Fruit fly (Drosophila melanogaster) whole organism, wandering third instar larva: ENCODE data around the gene laf.
A peak's percentile ranks its signal among the peaks of the same experiment; 100 is the strongest.

Source experiments
- Abd-B ChIP-seq: fragments of >200 bp; optimal IDR thresholded peaks from 2 replicates; lab custom pipeline; 2017; ENCODE audit warnings: missing biosample characterization, missing genetic modification characterization
- CG32264 ChIP-seq: fragments of 200-800 bp; sonication (Bioruptor generic); optimal IDR thresholded peaks from 2 replicates; lab custom pipeline; 2016; ENCODE audit warnings: missing biosample characterization, missing genetic modification characterization
- CG9705 ChIP-seq: fragments of 200-800 bp; sonication (Bioruptor generic); optimal IDR thresholded peaks from 2 replicates; lab custom pipeline; 2018; ENCODE audit warnings: missing biosample characterization, mild to moderate bottlenecking, missing genetic modification characterization
- Dfd ChIP-seq: fragments of >200 bp; optimal IDR thresholded peaks from 2 replicates; lab custom pipeline; 2017; ENCODE audit warnings: missing biosample characterization, missing genetic modification characterization
- GATAd ChIP-seq: sonication (Bioruptor generic); optimal IDR thresholded peaks from 2 replicates; lab custom pipeline; 2016; ENCODE audit warnings: missing biosample characterization, missing genetic modification characterization
- HLH106 ChIP-seq: fragments of 200-800 bp; optimal IDR thresholded peaks from 3 replicates; lab custom pipeline; 2019; ENCODE audit warnings: missing biosample characterization, mild to moderate bottlenecking, missing genetic modification characterization, moderate library complexity
- Hnf4 ChIP-seq: fragments of 200-800 bp; sonication (Bioruptor generic); optimal IDR thresholded peaks from 2 replicates; lab custom pipeline; 2016; ENCODE audit warnings: missing biosample characterization, mild to moderate bottlenecking, missing genetic modification characterization
- Hr78 ChIP-seq: fragments of >200 bp; optimal IDR thresholded peaks from 2 replicates; lab custom pipeline; 2017; ENCODE audit warnings: missing biosample characterization, missing genetic modification characterization
- Hr83 ChIP-seq: fragments of 200-300 bp; sonication (Bioruptor generic); optimal IDR thresholded peaks from 2 replicates; lab custom pipeline; 2016; ENCODE audit warnings: missing biosample characterization, mild to moderate bottlenecking, missing genetic modification characterization, moderate library complexity; ENCODE audit not compliant: poor library complexity, severe bottlenecking
- Myc ChIP-seq: fragments of >200 bp; optimal IDR thresholded peaks from 2 replicates; lab custom pipeline; 2017
- OdsH ChIP-seq: fragments of 200-800 bp; sonication (Bioruptor generic); optimal IDR thresholded peaks from 2 replicates; lab custom pipeline; 2016; ENCODE audit warnings: missing biosample characterization, mild to moderate bottlenecking, missing genetic modification characterization
- Rel ChIP-seq, 2 experiments: fragments of 200-800 bp; sonication (Bioruptor generic) in 1 of 2; optimal IDR thresholded peaks; 2 replicates in 1 of 2; 3 replicates in 1 of 2; lab custom pipeline; 2016 to 2019; ENCODE audit warnings: mild to moderate bottlenecking in 2 of 2, missing biosample characterization in 2 of 2, missing genetic modification characterization in 2 of 2, moderate library complexity in 1 of 2
- Sp1 ChIP-seq: fragments of 200-800 bp; sonication (Bioruptor generic); optimal IDR thresholded peaks from 3 replicates; lab custom pipeline; 2019; ENCODE audit warnings: missing biosample characterization, mild to moderate bottlenecking, missing genetic modification characterization, moderate library complexity
- Vsx2 ChIP-seq: fragments of 200-300, 225-300 bp; sonication (Bioruptor generic); optimal IDR thresholded peaks from 2 replicates; lab custom pipeline; 2018; ENCODE audit warnings: missing biosample characterization, missing genetic modification characterization; ENCODE audit not compliant: partially characterized antibody
- br ChIP-seq: fragments of 200-800 bp; sonication (Bioruptor generic); optimal IDR thresholded peaks from 2 replicates; lab custom pipeline; 2016; ENCODE audit warnings: missing biosample characterization, missing genetic modification characterization
- brk ChIP-seq: fragments of 200-800 bp; sonication (Bioruptor generic); optimal IDR thresholded peaks from 2 replicates; lab custom pipeline; 2016; ENCODE audit warnings: missing biosample characterization, mild to moderate bottlenecking, missing genetic modification characterization
- dl ChIP-seq, 2 experiments: fragments of 175-275, 200-275 bp in 1 of 2; fragments of 200-275 bp in 1 of 2; sonication (Bioruptor generic); optimal IDR thresholded peaks; lab custom pipeline; 2018; ENCODE audit warnings: mild to moderate bottlenecking in 2 of 2, missing biosample characterization in 2 of 2, missing genetic modification characterization in 2 of 2, moderate library complexity in 2 of 2; ENCODE audit not compliant: partially characterized antibody in 2 of 2, insufficient read depth in 1 of 2
- dmrt93B ChIP-seq: fragments of 200-800 bp; sonication (Bioruptor generic); optimal IDR thresholded peaks from 2 replicates; lab custom pipeline; 2018; ENCODE audit warnings: missing biosample characterization, mild to moderate bottlenecking, missing genetic modification characterization
- dsf ChIP-seq: sonication (Bioruptor generic); optimal IDR thresholded peaks from 2 replicates; lab custom pipeline; 2016; ENCODE audit warnings: missing biosample characterization, missing genetic modification characterization, borderline replicate concordance
- ey ChIP-seq: fragments of 200-800 bp; sonication (Bioruptor generic); optimal IDR thresholded peaks from 2 replicates; lab custom pipeline; 2016; ENCODE audit warnings: missing biosample characterization, missing genetic modification characterization
- foxo ChIP-seq, 2 experiments: fragments of 200-800 bp; sonication (Bioruptor generic); optimal IDR thresholded peaks; 2 replicates in 1 of 2; 3 replicates in 1 of 2; lab custom pipeline; 2016 to 2017; ENCODE audit warnings: missing biosample characterization in 2 of 2, missing genetic modification characterization in 2 of 2
- fru ChIP-seq: fragments of 200-800 bp; sonication (Bioruptor generic); optimal IDR thresholded peaks from 3 replicates; lab custom pipeline; 2016; ENCODE audit warnings: missing biosample characterization, mild to moderate bottlenecking, missing genetic modification characterization
- h ChIP-seq: fragments of 200-800 bp; sonication (Bioruptor generic); optimal IDR thresholded peaks from 3 replicates; lab custom pipeline; 2016; ENCODE audit warnings: missing biosample characterization, mild to moderate bottlenecking, missing genetic modification characterization
- jim ChIP-seq: fragments of 175-275, 200-325 bp; sonication (Bioruptor generic); optimal IDR thresholded peaks from 2 replicates; lab custom pipeline; 2016; ENCODE audit warnings: missing biosample characterization, mild to moderate bottlenecking, missing genetic modification characterization
- lola ChIP-seq: fragments of >200 bp; optimal IDR thresholded peaks from 2 replicates; lab custom pipeline; 2017; ENCODE audit warnings: missing biosample characterization, missing genetic modification characterization
- pan ChIP-seq: fragments of >200 bp; optimal IDR thresholded peaks from 2 replicates; lab custom pipeline; 2017
- psq ChIP-seq: fragments of 200-800 bp; sonication (Bioruptor generic); optimal IDR thresholded peaks from 3 replicates; lab custom pipeline; 2017; ENCODE audit warnings: missing biosample characterization, mild to moderate bottlenecking, missing genetic modification characterization, moderate library complexity
- rgr ChIP-seq: fragments of 200-800 bp; sonication (Bioruptor generic); optimal IDR thresholded peaks from 3 replicates; lab custom pipeline; 2016; ENCODE audit warnings: missing biosample characterization, mild to moderate bottlenecking, missing genetic modification characterization
- sage ChIP-seq: fragments of 200-800 bp; sonication (Bioruptor generic); optimal IDR thresholded peaks from 2 replicates; lab custom pipeline; 2016; ENCODE audit warnings: missing biosample characterization, mild to moderate bottlenecking, missing genetic modification characterization
- sv ChIP-seq: fragments of 200-800 bp; sonication (Bioruptor generic); optimal IDR thresholded peaks from 3 replicates; lab custom pipeline; 2016; ENCODE audit warnings: missing biosample characterization, missing genetic modification characterization
- tai ChIP-seq: sonication (Bioruptor generic); optimal IDR thresholded peaks from 2 replicates; lab custom pipeline; 2016; ENCODE audit warnings: missing biosample characterization, missing genetic modification characterization
- usp ChIP-seq: fragments of >200 bp; optimal IDR thresholded peaks from 2 replicates; lab custom pipeline; 2017; ENCODE audit warnings: missing biosample characterization, missing genetic modification characterization
- woc ChIP-seq: sonication (Bioruptor generic); optimal IDR thresholded peaks from 2 replicates; lab custom pipeline; 2016; ENCODE audit warnings: missing biosample characterization, mild to moderate bottlenecking, missing genetic modification characterization

laf gene

dm6 chr3R:4896946-4897345 lies 18.6 kb upstream of the laf start:
- TF ChIP-seq sv (GFP tag; lab: Kevin White, UChicago), result no peak
- no peak for TF ChIP-seq Rel (GFP tag; optimal IDR thresholded peaks at IDR 0.05; lab: Kevin White, UChicago)
- no peak for TF ChIP-seq Rel (tag; optimal IDR thresholded peaks at IDR 0.05; lab: Kevin White, UChicago)
- no peak for TF ChIP-seq GATAd (GFP tag; lab: Kevin White, UChicago)
- TF ChIP-seq br (GFP tag; lab: Kevin White, UChicago), result no peak
- TF ChIP-seq dsf (GFP tag; lab: Kevin White, UChicago), result no peak
- TF ChIP-seq h, result no peak
- no peak for TF ChIP-seq Hr78
- no peak for TF ChIP-seq usp (GFP tag; lab: Kevin White, UChicago)
- no peak for TF ChIP-seq tai (GFP tag; lab: Kevin White, UChicago)
- no peak for TF ChIP-seq lola (GFP tag; lab: Kevin White, UChicago)
- TF ChIP-seq Abd-B (GFP tag; lab: Kevin White, UChicago), result no peak
- TF ChIP-seq CG9705, result no peak
- TF ChIP-seq rgr (GFP tag; lab: Kevin White, UChicago), result no peak
- no peak for TF ChIP-seq Hr83 (GFP tag; lab: Kevin White, UChicago)
- TF ChIP-seq Myc, result no peak
- no peak for TF ChIP-seq pan (lab: Kevin White, UChicago)
- TF ChIP-seq jim (GFP tag; lab: Kevin White, UChicago), result no peak
- no peak for TF ChIP-seq OdsH (GFP tag; lab: Kevin White, UChicago)
- no peak for TF ChIP-seq dmrt93B (GFP tag; lab: Kevin White, UChicago)

dm6 chr3R:4895553-4895952 lies 17.2 kb upstream of the laf start:
- no peak for TF ChIP-seq OdsH (GFP tag; lab: Kevin White, UChicago)
- no peak for TF ChIP-seq psq (GFP tag; lab: Kevin White, UChicago)
- TF ChIP-seq brk (GFP tag; lab: Kevin White, UChicago), result no peak
- TF ChIP-seq CG32264 (GFP tag; lab: Kevin White, UChicago), result no peak
- no peak for TF ChIP-seq CG9705
- no peak for TF ChIP-seq fru (GFP tag; lab: Kevin White, UChicago)
- TF ChIP-seq HLH106 (tag; lab: Kevin White, UChicago), result no peak
- no peak for TF ChIP-seq sage (GFP tag; lab: Kevin White, UChicago)
- no peak for TF ChIP-seq lola (GFP tag; lab: Kevin White, UChicago)
- TF ChIP-seq Dfd (GFP tag; lab: Kevin White, UChicago), result no peak
- no peak for TF ChIP-seq ey
- no peak for TF ChIP-seq Hr83 (GFP tag; lab: Kevin White, UChicago)
- no peak for TF ChIP-seq GATAd (GFP tag; lab: Kevin White, UChicago)
- TF ChIP-seq sv (GFP tag; lab: Kevin White, UChicago), result no peak

- TF ChIP-seq fru (GFP tag; lab: Kevin White, UChicago) (peak; percentile 51), woc (GFP tag; lab: Kevin White, UChicago) (peak; percentile 4), Abd-B (GFP tag; lab: Kevin White, UChicago) (no peak), brk (GFP tag; lab: Kevin White, UChicago) (no peak), Sp1 (GFP tag; lab: Kevin White, UChicago) (peak; percentile 26), dmrt93B (GFP tag; lab: Kevin White, UChicago) (peak; percentile 32), HLH106 (tag; lab: Kevin White, UChicago) (peak; percentile 41), sage (GFP tag; lab: Kevin White, UChicago) (no peak), Hr78 (no peak), dl (GFP tag; optimal IDR thresholded peaks at IDR 0.05; lab: Kevin White, UChicago; ENCODE audit: insufficient read depth in 1 of 2, partially characterized antibody in 2 of 2) (no peak), psq (GFP tag; lab: Kevin White, UChicago) (peak; percentile 9), dsf (GFP tag; lab: Kevin White, UChicago) (no peak), lola (GFP tag; lab: Kevin White, UChicago) (no peak), Vsx2 (GFP tag; lab: Kevin White, UChicago) (no peak), foxo (GFP tag; optimal IDR thresholded peaks at IDR 0.05; lab: Kevin White, UChicago) (peak in 1 of 2 experiments; percentile 58), ey (peak; percentile 47), sv (GFP tag; lab: Kevin White, UChicago) (peak; percentile 2), OdsH (GFP tag; lab: Kevin White, UChicago) (peak; percentile 1), br (GFP tag; lab: Kevin White, UChicago) (peak; percentile 37), rgr (GFP tag; lab: Kevin White, UChicago) (peak; percentile 33), Rel (GFP tag; optimal IDR thresholded peaks at IDR 0.05; lab: Kevin White, UChicago) (no peak), Rel (tag; optimal IDR thresholded peaks at IDR 0.05; lab: Kevin White, UChicago) (no peak), Hnf4 (GFP tag; lab: Kevin White, UChicago) (peak; percentile 3), h (peak; percentile 37)
Measured at dm6 chr3R:4886086-4886812, 7.9 kb upstream of the laf start.
